Fruit fly (Drosophila melanogaster): ENCODE measurements around the gene mfrn.
A peak's percentile ranks its signal among the peaks of the same experiment; 100 is the strongest.

Gene mfrn

dm6 chr3R:27916355-27917019, 31.3 kb downstream of the mfrn start, which contains the start of the genes CG5003 and mRpS22 (continued):
- TF ChIP-seq Doc2 (GFP tag; IDR thresholded peaks at IDR 0.05) (no peak), Dip2 (GFP tag; IDR thresholded peaks at IDR 0.05) (no peak), CG13624 (GFP tag; optimal IDR thresholded peaks at IDR 0.05) (no peak), CG30403 (GFP tag; optimal IDR thresholded peaks at IDR 0.05) (peak; percentile 86), Camta (GFP tag; optimal IDR thresholded peaks at IDR 0.05) (no peak), lbe (GFP tag; optimal IDR thresholded peaks at IDR 0.05) (peak; percentile 29), CG8290 (GFP tag; optimal IDR thresholded peaks at IDR 0.05) (no peak), CG8290 (tag; optimal IDR thresholded peaks at IDR 0.05) (peak in 1 of 2 experiments; percentile 7), CG11696 (GFP tag; IDR thresholded peaks at IDR 0.05) (no peak), Atf6 (GFP tag; IDR thresholded peaks at IDR 0.05) (no peak; the same call in 1 of the 2 replicates), CG7987 (GFP tag; optimal IDR thresholded peaks at IDR 0.05) (no peak), CG12942 (GFP tag; optimal IDR thresholded peaks at IDR 0.05) (peak; percentile 51), ken (GFP tag; IDR thresholded peaks at IDR 0.05) (no peak), Hmx (GFP tag; optimal IDR thresholded peaks at IDR 0.05) (no peak), sens (GFP tag) (peak; percentile 83), CG9437 (GFP tag; optimal IDR thresholded peaks at IDR 0.05) (peak; percentile 60), CG15269 (tag; optimal IDR thresholded peaks at IDR 0.05) (peak; percentile 66), jumu (GFP tag; optimal IDR thresholded peaks at IDR 0.05) (no peak), CG10462 (GFP tag; optimal IDR thresholded peaks at IDR 0.05) (peak; percentile 41), CG17385 (GFP tag; optimal IDR thresholded peaks at IDR 0.05) (peak; percentile 55), TFAM (GFP tag; optimal IDR thresholded peaks at IDR 0.05) (no peak), CG10543 (GFP tag; optimal IDR thresholded peaks at IDR 0.05) (peak; percentile 80), slp2 (GFP tag; optimal IDR thresholded peaks at IDR 0.05) (no peak), CG13123 (GFP tag; optimal IDR thresholded peaks at IDR 0.05) (no peak), CG10979 (tag; optimal IDR thresholded peaks at IDR 0.05) (peak; percentile 40), kay (GFP tag; optimal IDR thresholded peaks at IDR 0.05) (peak; percentile 55), CG14667 (GFP tag; IDR thresholded peaks at IDR 0.05) (peak; percentile 40), Antp (GFP tag; optimal IDR thresholded peaks at IDR 0.05) (no peak), CG10366 (GFP tag; IDR thresholded peaks at IDR 0.05) (peak; percentile 23), B-H1 (GFP tag; IDR thresholded peaks at IDR 0.05) (no peak), CG16863 (GFP tag; optimal IDR thresholded peaks at IDR 0.05) (no peak), HLHmδ (GFP tag; optimal IDR thresholded peaks at IDR 0.05) (no peak), Tbp (GFP tag; optimal IDR thresholded peaks at IDR 0.05) (no peak), CG15011 (GFP tag; optimal IDR thresholded peaks at IDR 0.05) (no peak), CG10431 (GFP tag; optimal IDR thresholded peaks at IDR 0.05) (peak; percentile 16), dmrt11E (tag; optimal IDR thresholded peaks at IDR 0.05) (peak; percentile 47), Bdp1 (GFP tag; optimal IDR thresholded peaks at IDR 0.05) (peak; percentile 13), tx (GFP tag; optimal IDR thresholded peaks at IDR 0.05) (peak; percentile 19), abd-A (tag; optimal IDR thresholded peaks at IDR 0.05) (no peak), CG6791 (GFP tag; IDR thresholded peaks at IDR 0.05; ENCODE audit: partially characterized antibody) (no peak), CG9609 (GFP tag; optimal IDR thresholded peaks at IDR 0.05) (no peak), Hsf (GFP tag; optimal IDR thresholded peaks at IDR 0.05) (peak; percentile 54), CoRest (tag; optimal IDR thresholded peaks at IDR 0.05) (peak; percentile 75), MBD-R2 (GFP tag; IDR thresholded peaks at IDR 0.05) (peak; percentile 68), Gsc (GFP tag; IDR thresholded peaks at IDR 0.05) (no peak), CG33557 (GFP tag; optimal IDR thresholded peaks at IDR 0.05) (peak; percentile 38), CG17802 (tag; optimal IDR thresholded peaks at IDR 0.05) (no peak), Dad (GFP tag; optimal IDR thresholded peaks at IDR 0.05) (no peak), nerfin-2 (GFP tag; IDR thresholded peaks at IDR 0.05; ENCODE audit: partially characterized antibody) (no peak), eve (GFP tag; optimal IDR thresholded peaks at IDR 0.05) (no peak), ERR (GFP tag; optimal IDR thresholded peaks at IDR 0.05) (no peak), dati (GFP tag; IDR thresholded peaks at IDR 0.05) (no peak)

All from whole organism, embryonic.